Fruit fly (Drosophila melanogaster): ENCODE measurements around the gene mrn.

mrn gene

DNA sequence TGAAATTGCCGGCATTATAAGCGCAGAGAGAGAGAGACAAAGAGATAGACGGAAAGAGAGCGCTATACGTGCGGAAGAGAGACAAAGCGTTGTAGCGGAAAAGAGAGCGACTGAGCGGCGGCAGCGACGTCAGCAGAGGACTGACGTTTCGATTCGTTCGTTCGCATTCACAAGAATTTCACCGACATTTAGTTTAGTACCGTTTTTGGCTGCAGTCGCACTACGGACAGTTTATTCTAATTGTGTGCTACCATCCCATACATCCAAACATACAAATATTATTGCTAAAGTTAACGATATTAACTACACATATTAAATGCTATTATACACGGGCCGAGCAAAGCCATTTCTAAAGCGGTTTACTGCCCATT, 45.1 kb downstream of the mrn start, which contains the start of gene CrebA:
TSS of gene CrebA (plus strand) at position 168 of the 371 bp plus-strand sequence.
- TF ChIP-seq psq (optimal IDR thresholded peaks at IDR 0.05) = no peak
- TF ChIP-seq insv (optimal IDR thresholded peaks at IDR 0.05) = no peak
- no peak for TF ChIP-seq Myc (optimal IDR thresholded peaks at IDR 0.05)
- no peak for TF ChIP-seq h (optimal IDR thresholded peaks at IDR 0.05)
- no peak for TF ChIP-seq Sin3A (optimal IDR thresholded peaks at IDR 0.05)
- TF ChIP-seq ttk (optimal IDR thresholded peaks at IDR 0.05) = no peak

dm6 chr3L:15534274-15535227, 45.8 kb downstream of the mrn start:
- no peak for TF ChIP-seq psq (optimal IDR thresholded peaks at IDR 0.05)
- no peak for TF ChIP-seq Myc (optimal IDR thresholded peaks at IDR 0.05)
- no peak for TF ChIP-seq ttk (optimal IDR thresholded peaks at IDR 0.05)
- no peak for TF ChIP-seq h (optimal IDR thresholded peaks at IDR 0.05)
- no peak for TF ChIP-seq insv (optimal IDR thresholded peaks at IDR 0.05)
- TF ChIP-seq Sin3A (optimal IDR thresholded peaks at IDR 0.05) = no peak

- no peak for TF ChIP-seq psq (optimal IDR thresholded peaks at IDR 0.05)
- TF ChIP-seq ttk (optimal IDR thresholded peaks at IDR 0.05) = no peak
- TF ChIP-seq h (optimal IDR thresholded peaks at IDR 0.05) = no peak
- TF ChIP-seq insv (optimal IDR thresholded peaks at IDR 0.05) = no peak
- TF ChIP-seq Sin3A (optimal IDR thresholded peaks at IDR 0.05) = no peak
- no peak for TF ChIP-seq Myc (optimal IDR thresholded peaks at IDR 0.05)
These were observed 46.8 kb downstream of the mrn start for dm6 chr3L:15533402-15534129.

- TF ChIP-seq h (optimal IDR thresholded peaks at IDR 0.05) (no peak), insv (optimal IDR thresholded peaks at IDR 0.05) (no peak)
These were observed 47.8 kb downstream of the mrn start for dm6 chr3L:15532368-15533030.

DNA sequence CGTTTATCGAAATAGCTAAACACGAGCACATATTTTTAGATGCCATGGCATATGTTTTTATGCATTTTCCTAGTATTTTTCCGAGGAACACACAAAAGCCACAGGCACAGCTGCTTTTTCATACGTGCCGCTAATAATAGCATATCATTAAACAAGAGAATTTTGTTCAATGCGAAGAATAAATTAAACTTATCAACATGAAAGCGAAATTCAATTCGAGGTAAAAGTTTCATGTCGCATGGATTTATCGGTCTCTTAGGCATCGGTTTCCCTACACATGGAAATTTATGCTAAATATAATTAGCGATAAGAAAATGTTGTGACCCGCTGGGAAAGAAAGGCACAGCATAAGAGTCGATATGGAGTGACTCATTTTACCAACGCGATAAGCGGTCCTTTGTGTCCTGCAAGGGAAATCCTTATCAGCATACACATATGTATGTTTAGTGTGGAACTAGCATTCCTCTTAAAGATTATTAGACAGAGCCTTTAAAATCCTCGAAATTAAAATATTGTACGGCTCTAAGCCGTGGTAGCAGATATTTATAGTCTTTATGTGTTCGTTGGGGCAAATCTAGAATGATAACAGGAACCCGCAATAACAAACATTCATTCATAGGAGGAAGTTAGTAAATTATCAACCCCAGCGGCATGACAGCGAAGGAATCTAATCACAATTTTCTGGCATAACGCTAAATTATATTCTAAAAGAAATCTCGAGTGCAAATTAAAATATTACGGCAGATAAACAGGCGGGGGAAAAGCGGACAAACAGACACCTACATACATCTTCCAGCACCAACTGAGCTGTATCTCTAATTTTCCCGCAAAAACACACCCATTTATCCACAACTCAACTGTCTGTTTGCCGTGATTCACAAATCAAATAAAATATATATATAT, 48.7 kb downstream of the mrn start, which contains the start of gene CG43248:
TSS of gene CG43248 (minus strand) at position 51 of the 903 bp plus-strand sequence.
- no peak for TF ChIP-seq ttk (optimal IDR thresholded peaks at IDR 0.05)
- TF ChIP-seq h (optimal IDR thresholded peaks at IDR 0.05) = no peak
- TF ChIP-seq psq (optimal IDR thresholded peaks at IDR 0.05) = no peak
- no peak for TF ChIP-seq Sin3A (optimal IDR thresholded peaks at IDR 0.05)
- no peak for TF ChIP-seq Myc (optimal IDR thresholded peaks at IDR 0.05)
- no peak for TF ChIP-seq insv (optimal IDR thresholded peaks at IDR 0.05)

DNA sequence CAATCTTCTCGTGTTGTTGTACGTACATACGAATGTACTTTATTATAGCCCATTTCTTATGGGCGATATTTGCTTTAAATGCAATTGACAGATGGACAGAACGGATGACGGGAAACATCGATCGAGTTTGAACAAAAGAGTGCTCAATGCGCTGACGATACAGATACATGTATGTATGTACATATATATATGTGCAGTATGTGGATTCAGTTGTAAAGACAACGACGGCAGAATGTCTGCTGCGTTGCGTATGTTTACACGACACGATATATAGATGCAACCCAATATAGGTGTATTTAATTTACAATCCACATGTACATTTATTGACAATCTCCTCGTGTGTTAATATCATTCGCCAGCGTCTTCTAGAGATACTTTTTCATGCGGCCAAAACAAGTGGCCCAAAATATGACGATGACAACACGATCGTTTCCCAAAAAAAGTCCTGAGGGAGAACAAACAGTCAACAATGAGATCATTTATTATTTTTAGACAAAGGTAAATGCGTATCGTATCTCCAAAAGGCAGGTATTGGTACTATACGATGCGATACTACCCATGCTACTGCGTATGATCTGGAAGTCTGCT, 49.6 kb downstream of the mrn start:
- TF ChIP-seq psq (optimal IDR thresholded peaks at IDR 0.05) (no peak), h (optimal IDR thresholded peaks at IDR 0.05) (no peak), Myc (optimal IDR thresholded peaks at IDR 0.05) (no peak), ttk (optimal IDR thresholded peaks at IDR 0.05) (no peak), Sin3A (optimal IDR thresholded peaks at IDR 0.05) (no peak), insv (optimal IDR thresholded peaks at IDR 0.05) (no peak)

DNA sequence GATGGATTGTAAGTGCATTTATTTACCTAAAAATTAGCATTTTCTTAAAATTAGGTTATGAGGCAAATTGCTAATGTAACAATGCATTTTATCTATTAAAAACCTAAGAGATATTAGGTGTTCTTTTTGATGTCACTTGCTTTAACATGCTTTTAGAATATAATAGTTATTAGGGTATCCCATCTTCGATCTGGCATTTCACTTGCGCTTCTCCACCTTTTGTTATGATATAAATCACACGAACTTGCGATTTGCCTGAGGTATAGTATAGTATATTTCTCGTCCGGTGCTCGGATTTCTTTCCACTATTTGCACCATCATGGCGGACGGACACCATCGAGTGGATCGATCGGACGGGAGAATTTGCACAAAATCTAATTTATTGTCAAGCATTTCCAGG, 50.3 kb downstream of the mrn start:
- TF ChIP-seq insv (optimal IDR thresholded peaks at IDR 0.05) = no peak
- TF ChIP-seq Myc (optimal IDR thresholded peaks at IDR 0.05) = no peak
- TF ChIP-seq psq (optimal IDR thresholded peaks at IDR 0.05) = no peak
- TF ChIP-seq ttk (optimal IDR thresholded peaks at IDR 0.05) = no peak
- no peak for TF ChIP-seq h (optimal IDR thresholded peaks at IDR 0.05)
- no peak for TF ChIP-seq Sin3A (optimal IDR thresholded peaks at IDR 0.05)

DNA sequence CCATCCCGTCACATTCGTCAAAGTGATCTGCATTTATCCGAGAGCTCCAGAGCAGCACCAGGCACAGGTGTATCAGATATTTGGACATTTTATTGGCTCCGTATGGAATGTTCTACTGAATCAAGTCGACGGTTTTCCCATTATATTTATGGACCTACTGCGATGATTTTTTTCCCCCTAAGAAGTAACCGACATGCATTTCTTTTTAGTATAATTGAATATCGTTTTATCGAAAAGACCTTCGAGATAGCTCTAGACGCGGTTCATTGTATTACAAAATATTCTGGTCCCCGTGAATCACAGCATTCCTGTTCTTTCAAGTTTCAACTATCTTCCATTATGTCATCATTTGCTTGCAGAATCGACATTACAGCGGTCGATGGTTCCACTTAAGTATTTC, 51.2 kb downstream of the mrn start, which contains the start of gene obst-H:
TSS of gene obst-H (minus strand) at position 101 of the 400 bp plus-strand sequence.
- TF ChIP-seq h (optimal IDR thresholded peaks at IDR 0.05) (no peak), Myc (optimal IDR thresholded peaks at IDR 0.05) (no peak), insv (optimal IDR thresholded peaks at IDR 0.05) (no peak), psq (optimal IDR thresholded peaks at IDR 0.05) (no peak), ttk (optimal IDR thresholded peaks at IDR 0.05) (no peak), Sin3A (optimal IDR thresholded peaks at IDR 0.05) (no peak)
